Fruit fly (Drosophila melanogaster): ENCODE measurements around the gene eIF2Balpha.

The eIF2Balpha gene

DNA sequence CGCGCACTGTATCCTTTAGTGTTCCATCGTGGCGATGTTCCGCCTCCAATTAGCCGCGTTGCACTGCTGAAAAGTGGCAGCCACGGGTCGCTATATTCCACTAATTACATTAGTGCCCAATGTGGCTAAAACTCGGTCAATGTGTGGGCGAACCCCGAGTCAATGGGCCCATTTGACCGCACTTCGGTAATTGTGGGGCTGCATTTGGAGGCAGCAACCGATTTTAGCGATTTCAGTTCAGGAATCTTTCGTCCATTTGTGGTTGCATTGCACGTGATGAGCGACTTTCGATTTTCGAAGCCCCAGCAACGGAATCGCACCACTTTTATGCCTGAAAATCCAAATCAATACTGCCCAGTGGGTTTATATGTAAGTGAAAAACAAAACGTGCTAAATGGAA, 15.5 kb downstream of the eIF2Balpha start, which contains the start of gene trp:
trp (minus strand) TSS at position 101 of the 400 bp plus-strand sequence.
- no peak for TF ChIP-seq CG17801 (GFP tag; optimal IDR thresholded peaks at IDR 0.05; ENCODE audit: partially characterized antibody)

DNA sequence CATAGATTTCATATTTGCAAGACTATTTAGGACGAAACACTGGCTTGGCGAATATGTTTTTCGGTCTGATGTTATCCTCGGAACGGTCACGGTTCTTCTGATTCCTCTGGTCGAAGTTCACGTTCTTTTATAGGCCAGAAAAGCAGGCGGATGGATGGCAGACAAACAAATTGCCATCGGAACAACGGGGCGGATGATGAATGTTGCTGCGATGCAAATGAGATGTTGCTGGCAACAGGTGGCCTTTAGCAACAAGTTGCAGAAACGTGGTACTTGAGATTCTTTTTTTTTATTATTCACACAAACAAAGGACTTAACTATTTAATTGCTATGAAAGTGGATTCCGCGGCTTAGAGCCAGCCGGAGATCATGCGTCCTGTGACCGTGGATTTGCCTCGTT, 21.4 kb downstream of the eIF2Balpha start, which contains the start of gene Capa:
Capa (minus strand) TSS at position 101 of the 400 bp plus-strand sequence.
- no peak for TF ChIP-seq CG17801 (GFP tag; optimal IDR thresholded peaks at IDR 0.05; ENCODE audit: partially characterized antibody)

DNA sequence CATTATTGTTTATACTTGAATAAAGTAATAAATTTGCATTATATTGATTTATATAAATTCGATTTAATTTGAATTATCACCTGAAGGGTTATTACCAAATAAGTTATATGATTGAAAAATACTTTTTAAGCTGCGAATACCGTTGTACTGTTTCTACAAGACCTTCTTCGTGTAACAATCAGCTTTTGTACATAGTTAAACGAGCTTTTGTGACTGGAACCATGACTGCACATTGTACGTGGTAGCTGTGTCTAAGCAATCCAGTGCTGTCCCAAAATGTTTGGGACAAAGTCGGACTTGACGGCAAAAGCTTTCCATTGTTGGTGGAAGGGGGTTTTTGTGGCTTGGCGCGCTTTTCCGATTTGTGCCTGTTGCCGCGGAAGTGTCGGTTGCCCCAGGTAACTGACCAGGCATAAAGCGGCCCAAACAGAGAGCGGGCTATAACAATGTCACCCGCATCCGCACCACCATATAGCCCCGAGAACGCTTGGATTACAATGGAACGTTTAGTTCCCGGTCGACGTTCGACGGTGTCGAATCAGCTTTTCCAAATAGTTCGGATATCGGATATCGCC, 28.0 kb downstream of the eIF2Balpha start, which contains the start of gene CG31036:
CG31036 (plus strand) TSS at position 507 of the 575 bp plus-strand sequence.
- no peak for TF ChIP-seq CG17801 (GFP tag; optimal IDR thresholded peaks at IDR 0.05; ENCODE audit: partially characterized antibody)

DNA sequence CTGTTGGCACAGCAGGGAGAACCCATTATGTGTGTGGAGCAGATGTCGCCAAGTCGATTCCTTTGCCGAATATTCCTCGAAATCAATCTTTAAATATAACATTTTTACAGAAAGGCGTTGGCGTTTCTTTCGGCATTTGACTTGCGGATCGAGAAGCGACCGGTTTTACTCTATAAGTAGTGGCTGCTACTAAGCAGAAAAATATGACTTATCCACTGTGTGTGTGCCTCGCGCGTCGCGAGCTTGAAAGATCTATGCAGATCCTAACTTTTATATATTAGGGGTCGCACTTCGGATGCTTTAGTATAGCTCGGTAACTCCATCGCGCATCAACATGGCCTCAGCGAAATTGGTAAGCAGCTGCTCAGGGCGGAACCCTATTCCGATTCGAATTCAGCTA, 30.5 kb downstream of the eIF2Balpha start, which contains the start of gene CG15515:
CG15515 (plus strand) TSS at position 301 of the 400 bp plus-strand sequence.
- no peak for TF ChIP-seq CG17801 (GFP tag; optimal IDR thresholded peaks at IDR 0.05; ENCODE audit: partially characterized antibody)

DNA sequence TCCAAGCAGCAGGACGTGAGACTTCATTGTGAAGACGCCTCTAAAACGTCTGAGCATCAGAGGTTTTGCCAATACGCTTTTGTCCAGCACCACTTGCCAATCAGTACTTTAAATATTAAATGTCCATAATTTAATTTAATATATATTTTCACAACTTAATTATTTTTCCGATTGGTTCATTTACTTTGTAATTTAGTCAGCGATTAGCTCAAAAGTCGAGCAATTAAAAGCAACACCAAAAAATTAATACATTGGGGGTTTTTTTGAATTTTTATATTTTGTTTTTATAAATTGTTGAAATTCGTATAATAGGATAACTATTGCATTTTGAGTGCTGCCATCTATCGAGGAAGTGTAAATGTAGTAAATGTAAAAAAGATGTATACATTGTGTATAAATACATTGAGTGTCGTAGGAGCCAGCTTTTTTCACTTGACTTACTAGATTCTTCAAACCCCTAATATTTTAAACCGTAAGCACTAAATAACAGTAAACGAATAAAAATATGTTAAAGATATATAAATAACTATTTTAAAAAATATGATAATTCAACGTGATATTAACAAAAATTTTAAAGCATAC, 31.8 kb downstream of the eIF2Balpha start, which contains the start of gene CG15517:
CG15517 (minus strand) TSS at position 51 of the 582 bp plus-strand sequence.
- TF ChIP-seq CG17801 (GFP tag; optimal IDR thresholded peaks at IDR 0.05; ENCODE audit: partially characterized antibody) = no peak

DNA sequence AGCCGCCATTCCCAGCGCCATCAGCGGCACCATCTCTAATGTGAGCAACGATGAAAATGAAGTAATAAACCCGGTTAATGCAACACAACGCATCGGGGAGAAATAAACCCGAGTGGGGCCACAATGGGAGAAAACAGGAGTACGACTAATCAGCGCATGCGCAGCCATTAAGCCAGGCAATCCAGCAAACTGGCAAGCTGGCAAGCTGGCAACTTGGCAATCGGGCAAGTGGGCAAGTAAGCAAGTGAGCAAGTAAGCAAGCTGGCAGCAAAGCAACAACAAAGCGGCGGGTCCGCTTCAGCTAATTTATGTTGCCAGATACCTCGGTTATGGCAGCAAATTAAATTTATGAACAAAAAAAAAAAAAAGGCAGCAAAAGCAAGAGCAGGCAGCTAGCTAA, 36.1 kb downstream of the eIF2Balpha start:
- TF ChIP-seq CG17801 (GFP tag; optimal IDR thresholded peaks at IDR 0.05; ENCODE audit: partially characterized antibody) = no peak

DNA sequence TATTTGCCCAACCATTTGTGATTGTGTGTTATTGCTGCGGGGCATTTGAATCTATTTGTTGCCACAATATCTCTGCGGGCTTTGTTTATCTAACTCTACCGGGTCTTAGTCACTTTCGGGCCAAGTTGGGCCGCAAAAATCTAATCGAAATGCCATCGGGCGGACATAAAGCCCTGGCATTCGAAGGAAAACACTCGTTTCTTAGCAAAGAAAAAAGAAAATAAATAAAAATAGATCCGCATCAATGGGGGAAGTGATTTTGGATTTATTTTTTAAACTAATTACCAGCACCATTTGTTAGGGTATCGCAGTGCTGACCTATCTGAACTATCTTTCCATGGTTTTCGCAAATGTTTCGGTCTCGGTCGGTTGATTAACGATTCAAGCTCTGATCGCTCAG, 37.1 kb downstream of the eIF2Balpha start:
- no peak for TF ChIP-seq CG17801 (GFP tag; optimal IDR thresholded peaks at IDR 0.05; ENCODE audit: partially characterized antibody)

DNA sequence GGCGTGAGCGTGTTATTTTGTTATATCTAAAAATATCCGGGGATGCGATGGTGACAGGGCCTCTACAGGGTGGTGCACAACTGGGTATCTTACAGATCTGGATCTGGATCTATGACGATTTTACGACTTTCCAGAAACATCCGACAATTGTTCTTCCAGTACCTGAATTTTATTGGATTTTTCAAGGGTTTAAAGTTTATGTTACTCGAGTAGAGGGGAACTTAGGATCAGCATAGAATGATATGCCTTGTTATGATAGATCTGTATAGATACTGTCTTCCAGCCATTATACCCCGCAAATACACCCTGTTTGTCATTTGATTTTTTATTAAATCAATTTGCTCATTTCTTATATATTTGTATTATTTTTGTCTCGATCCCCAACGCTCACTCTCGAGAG, 41.3 kb downstream of the eIF2Balpha start:
- no peak for TF ChIP-seq CG17801 (GFP tag; optimal IDR thresholded peaks at IDR 0.05; ENCODE audit: partially characterized antibody)

DNA sequence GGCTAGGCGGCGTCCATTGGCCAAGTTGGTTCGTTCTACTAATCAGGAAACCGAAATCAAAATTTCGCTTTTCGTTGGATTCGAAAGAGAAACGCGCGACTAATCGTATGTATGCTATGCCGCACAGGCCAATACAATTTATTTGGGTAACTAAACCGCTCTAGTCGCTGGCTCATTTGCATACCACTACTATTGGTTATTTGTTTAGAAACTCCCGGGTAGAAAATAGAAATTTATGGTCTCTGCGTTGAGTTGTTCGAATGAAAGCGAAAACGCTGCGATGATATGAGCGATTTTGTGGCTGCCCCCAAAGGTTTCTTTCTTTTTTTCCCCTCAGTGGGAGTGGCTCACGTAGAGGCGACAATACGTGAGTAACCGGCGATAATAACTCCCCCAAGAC, 42.7 kb downstream of the eIF2Balpha start:
- no peak for TF ChIP-seq CG17801 (GFP tag; optimal IDR thresholded peaks at IDR 0.05; ENCODE audit: partially characterized antibody)

DNA sequence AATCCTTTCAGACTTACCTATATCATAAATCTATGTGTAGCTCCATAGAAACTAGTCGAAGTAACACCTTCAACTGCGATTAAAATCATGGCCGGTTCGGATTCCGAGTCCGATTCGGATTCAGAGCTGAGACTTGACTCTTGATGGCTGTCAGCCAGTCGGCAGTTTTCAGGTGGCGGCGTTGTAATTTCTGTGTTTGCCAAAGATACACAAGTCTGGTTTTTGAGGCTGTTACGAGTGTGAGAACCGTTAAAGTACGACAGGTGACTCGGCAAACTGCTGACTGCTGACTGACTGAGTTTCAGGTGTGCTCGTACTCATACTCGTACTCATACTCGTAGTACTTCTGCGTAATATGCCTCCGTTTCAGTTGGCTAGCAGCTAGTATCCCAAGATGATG, 44.5 kb downstream of the eIF2Balpha start:
- TF ChIP-seq CG17801 (GFP tag; optimal IDR thresholded peaks at IDR 0.05; ENCODE audit: partially characterized antibody) = no peak
